Fruit fly (Drosophila melanogaster) whole organism, wandering third instar larva: ENCODE results near the gene CG33281.

Experiments used
- CG9705 ChIP-seq: fragments of 200-800 bp; sonication (Bioruptor generic); optimal IDR thresholded peaks from 2 replicates; lab custom pipeline; 2018; ENCODE audit warnings: missing biosample characterization, mild to moderate bottlenecking, missing genetic modification characterization
- GATAd ChIP-seq: sonication (Bioruptor generic); optimal IDR thresholded peaks from 2 replicates; lab custom pipeline; 2016; ENCODE audit warnings: missing biosample characterization, missing genetic modification characterization
- Hnf4 ChIP-seq: fragments of 200-800 bp; sonication (Bioruptor generic); optimal IDR thresholded peaks from 2 replicates; lab custom pipeline; 2016; ENCODE audit warnings: missing biosample characterization, mild to moderate bottlenecking, missing genetic modification characterization
- Myc ChIP-seq: fragments of >200 bp; optimal IDR thresholded peaks from 2 replicates; lab custom pipeline; 2017
- br ChIP-seq: fragments of 200-800 bp; sonication (Bioruptor generic); optimal IDR thresholded peaks from 2 replicates; lab custom pipeline; 2016; ENCODE audit warnings: missing biosample characterization, missing genetic modification characterization
- dmrt93B ChIP-seq: fragments of 200-800 bp; sonication (Bioruptor generic); optimal IDR thresholded peaks from 2 replicates; lab custom pipeline; 2018; ENCODE audit warnings: missing biosample characterization, mild to moderate bottlenecking, missing genetic modification characterization
- ey ChIP-seq: fragments of 200-800 bp; sonication (Bioruptor generic); optimal IDR thresholded peaks from 2 replicates; lab custom pipeline; 2016; ENCODE audit warnings: missing biosample characterization, missing genetic modification characterization
- h ChIP-seq: fragments of 200-800 bp; sonication (Bioruptor generic); optimal IDR thresholded peaks from 3 replicates; lab custom pipeline; 2016; ENCODE audit warnings: missing biosample characterization, mild to moderate bottlenecking, missing genetic modification characterization
- usp ChIP-seq: fragments of >200 bp; optimal IDR thresholded peaks from 2 replicates; lab custom pipeline; 2017; ENCODE audit warnings: missing biosample characterization, missing genetic modification characterization

DNA sequence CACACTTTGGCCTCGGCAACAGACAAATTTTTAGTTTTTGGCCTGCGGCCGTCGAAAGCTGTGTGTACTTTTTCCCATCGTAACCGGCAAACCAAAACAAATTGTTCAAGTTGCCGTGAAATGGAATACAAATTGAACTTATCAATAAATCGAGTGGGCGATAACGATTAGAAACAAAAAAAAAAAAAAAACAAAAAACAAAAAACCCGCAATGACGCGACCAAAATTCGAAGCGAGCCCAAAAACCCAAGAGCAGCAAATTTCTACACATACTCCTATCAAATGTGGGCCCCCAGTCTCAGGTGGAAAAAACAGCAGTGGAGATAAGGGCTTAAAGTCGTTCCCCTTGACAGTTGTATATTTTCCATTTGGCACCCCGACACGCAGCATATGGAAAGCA lies 16.8 kb upstream of the CG33281 start:
- TF ChIP-seq GATAd (GFP tag; lab: Kevin White, UChicago) (no peak), Myc (lab: Kevin White, UChicago) (no peak), h (GFP tag; lab: Kevin White, UChicago) (peak; percentile 18), ey (GFP tag; lab: Kevin White, UChicago) (no peak), br (no peak), CG9705 (GFP tag; lab: Kevin White, UChicago) (no peak), dmrt93B (no peak), Hnf4 (GFP tag; lab: Kevin White, UChicago) (no peak), usp (GFP tag; lab: Kevin White, UChicago) (no peak)
